Worm (Caenorhabditis elegans) whole organism, L1 larva: ENCODE data around the gene igeg-1.
A peak's percentile ranks its signal among the peaks of the same experiment; 100 is the strongest.

ENCODE experiments used
- F16B12.6 ChIP-seq: fragments of 150-350 bp; optimal IDR thresholded peaks from 2 replicates; lab custom pipeline; 2014; ENCODE audit warnings: missing biosample characterization, missing genetic modification characterization
- aha-1 ChIP-seq: fragments of 150-350 bp; optimal IDR thresholded peaks from 2 replicates; lab custom pipeline; 2014; ENCODE audit warnings: missing biosample characterization, missing genetic modification characterization
- alr-1 ChIP-seq: fragments of 200-800 bp; sonication (Bioruptor generic); optimal IDR thresholded peaks from 2 replicates; lab custom pipeline; 2018; ENCODE audit warnings: borderline replicate concordance, mild to moderate bottlenecking, missing genetic modification characterization, missing compliant biosample characterization
- aly-2 ChIP-seq: fragments of 150-350 bp; optimal IDR thresholded peaks from 2 replicates; lab custom pipeline; 2014; ENCODE audit warnings: missing biosample characterization, missing genetic modification characterization
- ama-1 ChIP-seq: fragments of 150-350 bp; optimal IDR thresholded peaks from 2 replicates; lab custom pipeline; 2014
- blmp-1 ChIP-seq: fragments of 150-350 bp; optimal IDR thresholded peaks from 2 replicates; lab custom pipeline; 2014; ENCODE audit warnings: missing biosample characterization, missing genetic modification characterization
- ceh-63 ChIP-seq: fragments of 200-800 bp; sonication (Bioruptor generic); optimal IDR thresholded peaks from 2 replicates; lab custom pipeline; 2018; ENCODE audit warnings: mild to moderate bottlenecking, missing genetic modification characterization, missing compliant biosample characterization
- ceh-8 ChIP-seq: fragments of 200-800 bp; sonication (Bioruptor generic); optimal IDR thresholded peaks from 2 replicates; lab custom pipeline; 2018; ENCODE audit warnings: mild to moderate bottlenecking, missing genetic modification characterization, moderate library complexity, missing compliant biosample characterization
- ceh-82 ChIP-seq, 3 experiments: fragments of 150-350 bp in 1 of 3; sonication (generic microtip) in 2 of 3; optimal IDR thresholded peaks; 2 replicates each; lab custom pipeline; 2014 to 2017; ENCODE audit warnings: missing biosample characterization in 3 of 3, missing genetic modification characterization in 3 of 3
- ceh-90 ChIP-seq: sonication (generic microtip); optimal IDR thresholded peaks from 2 replicates; lab custom pipeline; 2016; ENCODE audit warnings: missing genetic modification characterization, missing compliant biosample characterization
- ces-1 ChIP-seq: fragments of 150-350 bp; optimal IDR thresholded peaks from 2 replicates; lab custom pipeline; 2014; ENCODE audit warnings: missing biosample characterization, missing genetic modification reagents, missing genetic modification characterization
- dsc-1 ChIP-seq: sonication (generic microtip); optimal IDR thresholded peaks from 2 replicates; lab custom pipeline; 2016; ENCODE audit warnings: mild to moderate bottlenecking, missing genetic modification characterization, missing compliant biosample characterization
- efl-1 ChIP-seq, 4 experiments: fragments of 150-350 bp; optimal IDR thresholded peaks in 3 of 4; peaks in 1 of 4; 1 replicate in 1 of 4; 2 replicates in 3 of 4; lab custom pipeline; 2014; ENCODE audit warnings: missing biosample characterization in 2 of 4, missing genetic modification characterization in 2 of 4, missing genetic modification reagents in 2 of 4
- ets-5 ChIP-seq: fragments of 200-800 bp; sonication (Bioruptor generic); IDR thresholded peaks from 2 replicates; pipeline ENCODE4 v1.3.6; 2022; ENCODE audit warnings: missing genetic modification characterization, missing compliant biosample characterization
- fkh-10 ChIP-seq: sonication (generic microtip); optimal IDR thresholded peaks from 2 replicates; lab custom pipeline; 2017; ENCODE audit warnings: missing biosample characterization, missing genetic modification reagents, missing genetic modification characterization
- fos-1 ChIP-seq: fragments of 150-350 bp; optimal IDR thresholded peaks from 2 replicates; lab custom pipeline; 2014; ENCODE audit warnings: missing biosample characterization, missing genetic modification characterization
- grh-1 ChIP-seq: fragments of 200-800 bp; sonication (Bioruptor generic); IDR thresholded peaks from 2 replicates; pipeline ENCODE4 v1.3.6; 2022; ENCODE audit warnings: missing genetic modification reagents, missing genetic modification characterization, missing compliant biosample characterization
- hlh-4 ChIP-seq: sonication (generic microtip); optimal IDR thresholded peaks from 2 replicates; lab custom pipeline; 2016; ENCODE audit warnings: mild to moderate bottlenecking, missing genetic modification characterization, missing compliant biosample characterization
- irx-1 ChIP-seq: sonication (generic microtip); optimal IDR thresholded peaks from 2 replicates; lab custom pipeline; 2016; ENCODE audit warnings: missing genetic modification characterization, missing compliant biosample characterization
- isw-1 ChIP-seq: fragments of 200-800 bp; sonication (Bioruptor generic); IDR thresholded peaks from 2 replicates; pipeline ENCODE4 v1.3.6; 2022; ENCODE audit warnings: missing genetic modification characterization, missing compliant biosample characterization
- lin-13 ChIP-seq: fragments of 150-350 bp; optimal IDR thresholded peaks from 2 replicates; lab custom pipeline; 2014; ENCODE audit warnings: missing biosample characterization, missing genetic modification reagents, missing genetic modification characterization
- lin-14 ChIP-seq: fragments of 200-800 bp; sonication (Bioruptor generic); optimal IDR thresholded peaks from 2 replicates; lab custom pipeline; 2018; ENCODE audit warnings: mild to moderate bottlenecking, missing genetic modification characterization, moderate library complexity, missing compliant biosample characterization
- lin-15B ChIP-seq: fragments of 150-350 bp; sonication (generic microtip); optimal IDR thresholded peaks from 3 replicates; lab custom pipeline; 2014; ENCODE audit warnings: missing biosample characterization, missing genetic modification characterization
- lin-35 ChIP-seq, 2 experiments: fragments of 150-350 bp; optimal IDR thresholded peaks; 2 replicates each; lab custom pipeline; 2014; ENCODE audit warnings: missing biosample characterization in 2 of 2, missing genetic modification characterization in 2 of 2, missing genetic modification reagents in 2 of 2
- lir-3 ChIP-seq: sonication (generic microtip); optimal IDR thresholded peaks from 2 replicates; lab custom pipeline; 2016; ENCODE audit warnings: mild to moderate bottlenecking, missing genetic modification characterization, moderate library complexity, missing compliant biosample characterization; ENCODE audit not compliant: poor library complexity
- lsy-2 ChIP-seq, 2 experiments: fragments of 150-350 bp; optimal IDR thresholded peaks; 2 replicates each; lab custom pipeline; 2014; ENCODE audit warnings: missing biosample characterization in 2 of 2, missing genetic modification characterization in 2 of 2
- mab-9 ChIP-seq: fragments of 200-800 bp; sonication (Bioruptor generic); IDR thresholded peaks from 2 replicates; pipeline ENCODE4 v1.3.6; 2022; ENCODE audit warnings: missing genetic modification reagents, missing genetic modification characterization, missing compliant biosample characterization
- mdl-1 ChIP-seq, 2 experiments: fragments of 150-350 bp; optimal IDR thresholded peaks; 2 replicates each; lab custom pipeline; 2014 to 2017; ENCODE audit warnings: missing biosample characterization in 2 of 2, missing genetic modification characterization in 2 of 2, inconsistent platforms in 1 of 2
- nhr-11 ChIP-seq: fragments of 150-350 bp; optimal IDR thresholded peaks from 2 replicates; lab custom pipeline; 2014; ENCODE audit warnings: missing biosample characterization, missing genetic modification characterization
- nhr-12 ChIP-seq: sonication (generic microtip); optimal IDR thresholded peaks from 2 replicates; lab custom pipeline; 2017; ENCODE audit warnings: missing biosample characterization, missing genetic modification characterization
- nhr-237 ChIP-seq: fragments of 150-350 bp; optimal IDR thresholded peaks from 2 replicates; lab custom pipeline; 2014; ENCODE audit warnings: missing biosample characterization, missing genetic modification characterization
- nhr-47 ChIP-seq: sonication (generic microtip); optimal IDR thresholded peaks from 2 replicates; lab custom pipeline; 2016; ENCODE audit warnings: mild to moderate bottlenecking, missing genetic modification characterization, moderate library complexity, missing compliant biosample characterization
- nhr-71 ChIP-seq: sonication (generic microtip); optimal IDR thresholded peaks from 2 replicates; lab custom pipeline; 2016; ENCODE audit warnings: mild to moderate bottlenecking, missing genetic modification characterization, moderate library complexity, missing compliant biosample characterization
- nhr-76 ChIP-seq: sonication (generic microtip); optimal IDR thresholded peaks from 2 replicates; lab custom pipeline; 2017; ENCODE audit warnings: missing biosample characterization, missing genetic modification characterization
- nhr-90 ChIP-seq: sonication (generic microtip); optimal IDR thresholded peaks from 2 replicates; lab custom pipeline; 2016; ENCODE audit warnings: mild to moderate bottlenecking, missing genetic modification characterization, missing compliant biosample characterization; ENCODE audit not compliant: poor library complexity
- pag-3 ChIP-seq: sonication (generic microtip); optimal IDR thresholded peaks from 2 replicates; lab custom pipeline; 2017; ENCODE audit warnings: missing genetic modification characterization, mild to moderate bottlenecking, missing compliant biosample characterization, antibody characterized with exemption, borderline replicate concordance; ENCODE audit not compliant: insufficient read depth
- rnt-1 ChIP-seq: sonication (generic microtip); optimal IDR thresholded peaks from 2 replicates; lab custom pipeline; 2016; ENCODE audit warnings: mild to moderate bottlenecking, missing genetic modification characterization, moderate library complexity, missing compliant biosample characterization
- snu-23 ChIP-seq: sonication (generic microtip); optimal IDR thresholded peaks from 2 replicates; lab custom pipeline; 2016; ENCODE audit warnings: missing genetic modification characterization, missing compliant biosample characterization
- sptf-1 ChIP-seq: fragments of 150-350 bp; optimal IDR thresholded peaks from 2 replicates; lab custom pipeline; 2014; ENCODE audit warnings: missing biosample characterization, missing genetic modification characterization
- tbx-2 ChIP-seq: sonication (generic microtip); optimal IDR thresholded peaks from 2 replicates; lab custom pipeline; 2016; ENCODE audit warnings: missing genetic modification characterization, missing compliant biosample characterization
- unc-130 ChIP-seq: fragments of 150-350 bp; optimal IDR thresholded peaks from 2 replicates; lab custom pipeline; 2017; ENCODE audit warnings: missing biosample characterization, missing genetic modification characterization, inconsistent platforms
- unc-62 ChIP-seq: fragments of 150-350 bp; optimal IDR thresholded peaks from 2 replicates; lab custom pipeline; 2014; ENCODE audit warnings: missing biosample characterization, missing genetic modification reagents, missing genetic modification characterization
- unc-98 ChIP-seq: fragments of 200-800 bp; sonication (Bioruptor generic); IDR thresholded peaks from 2 replicates; pipeline ENCODE4 v1.3.6; 2022; ENCODE audit warnings: missing genetic modification characterization, missing compliant biosample characterization
- xbp-1 ChIP-seq: sonication (generic microtip); optimal IDR thresholded peaks from 2 replicates; lab custom pipeline; 2016; ENCODE audit warnings: missing genetic modification characterization, missing compliant biosample characterization
- zip-4 ChIP-seq: fragments of 200-800 bp; sonication (Bioruptor generic); optimal IDR thresholded peaks from 2 replicates; lab custom pipeline; 2018; ENCODE audit warnings: mild to moderate bottlenecking, missing genetic modification characterization, moderate library complexity, missing compliant biosample characterization
- ztf-11 ChIP-seq, 2 experiments: sonication (generic microtip); optimal IDR thresholded peaks; 2 replicates each; lab custom pipeline; 2016 to 2017; ENCODE audit warnings: missing genetic modification characterization in 2 of 2, missing biosample characterization in 1 of 2, missing compliant biosample characterization in 1 of 2
- ztf-4 ChIP-seq: fragments of 150-350 bp; optimal IDR thresholded peaks from 2 replicates; lab custom pipeline; 2014; ENCODE audit warnings: missing biosample characterization, missing genetic modification characterization

Gene igeg-1

DNA sequence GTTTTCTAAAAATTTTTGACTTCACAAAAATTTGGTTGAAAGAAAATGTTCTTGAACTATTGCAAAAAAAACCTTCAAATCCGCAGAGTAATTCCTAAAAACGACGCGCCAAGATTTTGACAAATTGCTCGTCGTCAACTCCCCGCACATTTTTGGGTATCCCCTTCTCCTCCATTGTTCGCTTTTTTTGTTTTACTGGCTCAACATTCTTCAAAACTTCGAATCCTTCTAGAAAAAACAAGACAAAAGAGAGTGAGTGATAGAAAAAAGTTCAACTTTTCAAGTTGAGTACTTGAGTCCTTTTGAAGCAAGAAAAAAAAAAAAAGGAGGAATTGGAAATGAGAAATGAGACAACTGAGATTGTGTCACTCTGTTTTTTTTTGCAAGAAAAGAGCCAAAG lies 14.4 kb downstream of the igeg-1 start:
- TF ChIP-seq aly-2 (tag; lab: Kevin White, UChicago) (no peak), unc-98 (GFP tag; lab: Robert Waterston, UW) (no peak), lin-35 (GFP tag; optimal IDR thresholded peaks at IDR 0.05; lab: Kevin White, UChicago) (no peak), mdl-1 (tag; optimal IDR thresholded peaks at IDR 0.05; lab: Kevin White, UChicago) (no peak), fos-1 (tag; lab: Kevin White, UChicago) (no peak), ceh-63 (GFP tag; lab: Kevin White, UChicago) (no peak), irx-1 (tag; lab: Kevin White, UChicago) (no peak), mab-9 (no peak), lin-15B (tag; lab: Kevin White, UChicago) (no peak), lsy-2 (tag; optimal IDR thresholded peaks at IDR 0.05; lab: Kevin White, UChicago) (no peak), aha-1 (no peak), hlh-4 (tag; lab: Kevin White, UChicago) (no peak), ceh-90 (no peak), lir-3 (tag; lab: Kevin White, UChicago) (no peak), dsc-1 (tag; lab: Kevin White, UChicago) (no peak), ama-1 (lab: Kevin White, UChicago) (no peak), unc-130 (tag; lab: Kevin White, UChicago) (no peak), pag-3 (tag; lab: Kevin White, UChicago) (no peak)

DNA sequence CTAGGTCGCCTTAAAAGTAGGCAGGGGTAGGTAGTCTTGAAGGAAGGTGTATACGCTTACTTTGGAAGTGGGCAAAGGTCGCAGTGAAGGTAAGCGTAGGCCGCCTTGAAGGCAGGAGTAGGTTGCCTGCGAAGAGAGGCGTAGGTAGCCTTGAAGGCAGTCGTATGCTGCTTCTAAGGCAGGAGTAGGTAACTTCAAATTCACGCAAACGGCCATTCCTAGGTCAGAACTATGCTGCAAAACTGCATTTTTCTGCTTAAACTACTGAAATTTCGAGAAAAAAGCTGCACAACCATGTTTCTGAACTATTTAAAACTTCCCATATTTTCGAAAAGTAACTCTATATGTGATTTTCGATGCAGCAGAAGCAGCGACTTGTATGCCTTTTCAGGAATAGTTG lies 17.0 kb downstream of the igeg-1 start:
- TF ChIP-seq lin-14 (GFP tag; lab: Kevin White, UChicago) (no peak), efl-1 (optimal IDR thresholded peaks at IDR 0.05; lab: Kevin White, UChicago) (no peak), efl-1 (GFP tag; optimal IDR thresholded peaks at IDR 0.05 in 1 of 2; lab: Kevin White, UChicago) (peak in 1 of 2 experiments; percentile 28)

DNA sequence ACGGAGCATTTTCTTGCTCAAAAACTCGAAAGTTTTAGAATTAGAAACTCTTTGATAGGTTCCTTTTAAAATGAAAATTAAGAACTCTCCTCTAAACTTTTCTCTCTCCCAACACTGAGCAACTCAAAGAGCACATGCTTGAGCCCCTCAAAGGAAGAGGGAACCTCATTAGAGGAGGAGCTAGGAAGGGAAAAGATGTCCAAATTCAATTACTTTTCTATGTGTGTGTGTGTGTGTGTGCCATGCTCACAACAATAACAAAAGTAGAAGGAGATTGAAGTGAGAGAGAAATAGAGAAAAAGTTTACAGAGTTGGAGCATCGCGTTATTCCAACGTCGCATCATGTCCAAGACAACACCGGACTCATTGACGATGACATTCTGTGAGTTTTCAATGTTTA lies 23.5 kb downstream of the igeg-1 start:
- TF ChIP-seq snu-23 (GFP tag; lab: Kevin White, UChicago) = peak; percentile 7
- peak in 1 of 2 experiments; percentile 50 for TF ChIP-seq lsy-2 (tag; optimal IDR thresholded peaks at IDR 0.05; lab: Kevin White, UChicago)
- TF ChIP-seq nhr-237 (tag; lab: Kevin White, UChicago) = no peak
- no peak for TF ChIP-seq rnt-1 (tag; lab: Kevin White, UChicago)
- TF ChIP-seq F16B12.6 (tag; lab: Kevin White, UChicago) = no peak
- no peak for TF ChIP-seq nhr-76 (tag; lab: Kevin White, UChicago)
- TF ChIP-seq lin-14 (GFP tag; lab: Kevin White, UChicago) = peak; percentile 94
- TF ChIP-seq unc-62 (GFP tag; lab: Kevin White, UChicago) = no peak
- TF ChIP-seq aha-1 = no peak
- TF ChIP-seq nhr-12 (tag; lab: Kevin White, UChicago) = no peak
- no peak for TF ChIP-seq pag-3 (tag; lab: Kevin White, UChicago)
- peak; percentile 19 for TF ChIP-seq ceh-8 (GFP tag; lab: Kevin White, UChicago)
- TF ChIP-seq grh-1 (GFP tag; lab: Robert Waterston, UW) = no peak
- no peak for TF ChIP-seq irx-1 (tag; lab: Kevin White, UChicago)
- TF ChIP-seq nhr-90 = no peak
- peak; percentile 39 for TF ChIP-seq tbx-2 (tag; lab: Kevin White, UChicago)
- TF ChIP-seq zip-4 (GFP tag; lab: Kevin White, UChicago) = no peak
- no peak for TF ChIP-seq sptf-1 (tag; lab: Kevin White, UChicago)
- peak; percentile 11; the same call in 1 of the 2 replicates for TF ChIP-seq isw-1 (GFP tag; lab: Robert Waterston, UW)
- peak; percentile 97 for TF ChIP-seq ces-1 (GFP tag; lab: Kevin White, UChicago)
- TF ChIP-seq alr-1 (tag; lab: Kevin White, UChicago) = no peak
- TF ChIP-seq xbp-1 (tag; lab: Kevin White, UChicago) = no peak
- TF ChIP-seq lin-15B (tag; lab: Kevin White, UChicago) = no peak
- no peak for TF ChIP-seq nhr-11 (tag; lab: Kevin White, UChicago)
- no peak for TF ChIP-seq ztf-4
- no peak for TF ChIP-seq ceh-63 (GFP tag; lab: Kevin White, UChicago)
- TF ChIP-seq nhr-47 = peak; percentile 20
- no peak for TF ChIP-seq blmp-1 (tag; lab: Kevin White, UChicago)
- TF ChIP-seq ceh-82 (tag; optimal IDR thresholded peaks at IDR 0.05; lab: Kevin White, UChicago) = peak in 1 of 3 experiments; percentile 37
- TF ChIP-seq ztf-11 (tag; optimal IDR thresholded peaks at IDR 0.05; lab: Kevin White, UChicago) = no peak
- TF ChIP-seq lir-3 (tag; lab: Kevin White, UChicago) = no peak
- no peak for TF ChIP-seq ets-5 (GFP tag; lab: Robert Waterston, UW)
- peak; percentile 33 for TF ChIP-seq nhr-71 (tag; lab: Kevin White, UChicago)
- no peak for TF ChIP-seq lin-13
- TF ChIP-seq fkh-10 = peak; percentile 96
- TF ChIP-seq efl-1 (optimal IDR thresholded peaks at IDR 0.05; lab: Kevin White, UChicago) = peak in 1 of 2 experiments; percentile 5
- TF ChIP-seq efl-1 (GFP tag; optimal IDR thresholded peaks at IDR 0.05 in 1 of 2; lab: Kevin White, UChicago) = peak in 1 of 2 experiments; percentile 21
